Fruit fly (Drosophila melanogaster): ENCODE data around the gene MtnA.

The MtnA gene

dm6 chr3R:9791177-9791806 lies 7.1 kb upstream of the MtnA start, which contains the start of the genes CG12945 and CG8507 (continued):
- TF ChIP-seq grau (tag; optimal IDR thresholded peaks at IDR 0.05): peak; percentile 63
- TF ChIP-seq CG7271 (tag; optimal IDR thresholded peaks at IDR 0.05): no peak
- peak; percentile 33 for TF ChIP-seq HLH54F (GFP tag; optimal IDR thresholded peaks at IDR 0.05)
- TF ChIP-seq GATAe (GFP tag; conservative IDR thresholded peaks at IDR 0.05): no peak
- peak; percentile 37; the same call in 1 of the 2 replicates for TF ChIP-seq al (GFP tag; IDR thresholded peaks at IDR 0.05)
- peak; percentile 8; the same call in 1 of the 2 replicates for TF ChIP-seq sob (GFP tag; IDR thresholded peaks at IDR 0.05)
- TF ChIP-seq gcm2 (GFP tag; optimal IDR thresholded peaks at IDR 0.05): no peak
- TF ChIP-seq CG4328 (GFP tag; optimal IDR thresholded peaks at IDR 0.05): no peak
- no peak for TF ChIP-seq Jarid2 (GFP tag; optimal IDR thresholded peaks at IDR 0.05)
- TF ChIP-seq CG7839 (tag; optimal IDR thresholded peaks at IDR 0.05): no peak
- peak; percentile 79 for TF ChIP-seq gfzf (GFP tag; optimal IDR thresholded peaks at IDR 0.05)
- TF ChIP-seq eyg (GFP tag; optimal IDR thresholded peaks at IDR 0.05): no peak
- TF ChIP-seq so (GFP tag; IDR thresholded peaks at IDR 0.05): no peak
- TF ChIP-seq Optix (GFP tag; IDR thresholded peaks at IDR 0.05): no peak
- no peak for TF ChIP-seq Ravus (GFP tag; IDR thresholded peaks at IDR 0.05)
- 0 out of 3 replicates have a peak, but pooled peaks have one; percentile 18 for TF ChIP-seq Dbx (GFP tag; IDR thresholded peaks at IDR 0.05)
- TF ChIP-seq NC2β (GFP tag; optimal IDR thresholded peaks at IDR 0.05): no peak
- peak; percentile 46 for TF ChIP-seq vfl (GFP tag; optimal IDR thresholded peaks at IDR 0.05)
- TF ChIP-seq CG2120 (GFP tag; optimal IDR thresholded peaks at IDR 0.05): peak; percentile 79
- no peak for TF ChIP-seq crc (GFP tag; optimal IDR thresholded peaks at IDR 0.05)
- no peak for TF ChIP-seq tup (GFP tag; optimal IDR thresholded peaks at IDR 0.05)
- TF ChIP-seq Fer2 (tag; optimal IDR thresholded peaks at IDR 0.05): no peak
- TF ChIP-seq run (tag; optimal IDR thresholded peaks at IDR 0.05): no peak
- TF ChIP-seq dmrt99B (tag; optimal IDR thresholded peaks at IDR 0.05): no peak
- peak; percentile 77 for TF ChIP-seq HmgZ (tag; optimal IDR thresholded peaks at IDR 0.05)
- 0 out of 2 replicates have a peak, but pooled peaks have one; percentile 17 for TF ChIP-seq CG14441 (GFP tag; IDR thresholded peaks at IDR 0.05)
- no peak for TF ChIP-seq CG8944 (GFP tag; optimal IDR thresholded peaks at IDR 0.05)
- TF ChIP-seq CG13775 (GFP tag; optimal IDR thresholded peaks at IDR 0.05): peak; percentile 58
- TF ChIP-seq CG17328 (GFP tag; IDR thresholded peaks at IDR 0.05): no peak
- no peak for TF ChIP-seq CG18599 (GFP tag; optimal IDR thresholded peaks at IDR 0.05)
- peak; percentile 37 for TF ChIP-seq Elba2 (GFP tag; optimal IDR thresholded peaks at IDR 0.05)
- peak; percentile 39 for TF ChIP-seq Sry-δ (GFP tag; optimal IDR thresholded peaks at IDR 0.05)
- TF ChIP-seq CG4820 (GFP tag; optimal IDR thresholded peaks at IDR 0.05): peak; percentile 39
- no peak for TF ChIP-seq NK7.1 (GFP tag; optimal IDR thresholded peaks at IDR 0.05)
- TF ChIP-seq CG12659 (GFP tag; optimal IDR thresholded peaks at IDR 0.05): peak; percentile 68
- TF ChIP-seq CG10267 (tag; optimal IDR thresholded peaks at IDR 0.05): peak; percentile 35
- TF ChIP-seq CG30403 (GFP tag; optimal IDR thresholded peaks at IDR 0.05): peak; percentile 67
- no peak for TF ChIP-seq cato (GFP tag; optimal IDR thresholded peaks at IDR 0.05; ENCODE audit: borderline replicate concordance)
- TF ChIP-seq CG9817 (tag; optimal IDR thresholded peaks at IDR 0.05): peak; percentile 62
- TF ChIP-seq CG1603 (tag; optimal IDR thresholded peaks at IDR 0.05): peak; percentile 32
- no peak for TF ChIP-seq Hr39 (optimal IDR thresholded peaks at IDR 0.05)
- no peak for TF ChIP-seq grn (GFP tag; optimal IDR thresholded peaks at IDR 0.05)
- no peak for TF ChIP-seq Nf-YC (tag; optimal IDR thresholded peaks at IDR 0.05)
- TF ChIP-seq CG7372 (GFP tag; IDR thresholded peaks at IDR 0.05): no peak
- TF ChIP-seq caup (GFP tag; optimal IDR thresholded peaks at IDR 0.05; ENCODE audit: severe bottlenecking): no peak
- no peak for TF ChIP-seq Stat92E (GFP tag; optimal IDR thresholded peaks at IDR 0.05)
- TF ChIP-seq ase (GFP tag; IDR thresholded peaks at IDR 0.05): no peak
- TF ChIP-seq CG32772 (GFP tag; IDR thresholded peaks at IDR 0.05): no peak
- peak; percentile 26; the same call in 1 of the 2 replicates for TF ChIP-seq Xrp1 (GFP tag; IDR thresholded peaks at IDR 0.05)
- TF ChIP-seq ci (GFP tag; IDR thresholded peaks at IDR 0.05): no peak
